Fruit fly (Drosophila melanogaster): ENCODE results near the gene CG3698.

- TF ChIP-seq h (optimal IDR thresholded peaks at IDR 0.05) (no peak), insv (optimal IDR thresholded peaks at IDR 0.05) (no peak), psq (optimal IDR thresholded peaks at IDR 0.05) (no peak)
Measured at dm6 chr3L:20837040-20837830, 39.1 kb upstream of the CG3698 start, which contains the start of gene CG13255.
